Worm (Caenorhabditis elegans): Measurements from ENCODE around the gene vit-2.

The vit-2 gene

DNA sequence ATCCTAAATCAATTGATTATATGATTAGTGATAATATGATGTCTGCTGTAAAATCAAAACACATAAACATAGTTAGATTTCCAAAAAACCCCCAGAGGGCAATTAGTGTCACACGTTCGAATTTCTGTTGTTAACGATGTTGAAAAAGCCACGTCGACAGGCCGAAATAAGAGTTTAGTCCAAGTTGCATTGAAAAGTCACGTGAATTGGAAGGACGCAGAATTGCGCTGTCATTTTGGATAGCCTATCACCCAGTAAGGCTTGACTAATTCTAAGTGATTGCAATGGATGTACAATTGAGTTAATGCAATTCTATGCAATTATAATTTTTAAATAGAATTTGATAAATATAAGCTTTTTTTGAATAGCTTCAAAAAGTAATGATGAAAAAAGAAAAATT, 34.7 kb downstream of the vit-2 start:
- TF ChIP-seq sma-3 (GFP tag; optimal IDR thresholded peaks at IDR 0.05), result peak; percentile 0
- TF ChIP-seq nhr-10 (tag; optimal IDR thresholded peaks at IDR 0.05), result no peak
- TF ChIP-seq nhr-25 (tag; optimal IDR thresholded peaks at IDR 0.05), result peak; percentile 8
- TF ChIP-seq C34F6.9 (tag; optimal IDR thresholded peaks at IDR 0.05), result no peak
- TF ChIP-seq mdl-1 (tag; optimal IDR thresholded peaks at IDR 0.05), result no peak
- TF ChIP-seq nhr-129 (tag; optimal IDR thresholded peaks at IDR 0.05), result peak; percentile 24
- peak; percentile 76 for TF ChIP-seq crh-2 (tag; optimal IDR thresholded peaks at IDR 0.05)
- no peak for TF ChIP-seq nhr-237 (tag; optimal IDR thresholded peaks at IDR 0.05)
- TF ChIP-seq gmeb-1 (tag; optimal IDR thresholded peaks at IDR 0.05), result no peak
- TF ChIP-seq R02D3.7 (tag; optimal IDR thresholded peaks at IDR 0.05), result no peak

ce11 chrX:5137716-5138470, 37.1 kb downstream of the vit-2 start:
- TF ChIP-seq ama-1 (optimal IDR thresholded peaks at IDR 0.05), result no peak
- no peak for TF ChIP-seq mab-5 (tag; optimal IDR thresholded peaks at IDR 0.05)
- peak; percentile 42 for TF ChIP-seq sma-9 (GFP tag; optimal IDR thresholded peaks at IDR 0.05)
- no peak for TF ChIP-seq sma-9 (tag; optimal IDR thresholded peaks at IDR 0.05)
- TF ChIP-seq F13H6.1 (tag; optimal IDR thresholded peaks at IDR 0.05), result no peak
- TF ChIP-seq egl-27 (tag; optimal IDR thresholded peaks at IDR 0.05), result no peak
- TF ChIP-seq dmd-4 (tag; optimal IDR thresholded peaks at IDR 0.05), result no peak
- no peak for TF ChIP-seq lin-13 (GFP tag; optimal IDR thresholded peaks at IDR 0.05)
- TF ChIP-seq nhr-6 (tag; optimal IDR thresholded peaks at IDR 0.05), result no peak
- TF ChIP-seq unc-39 (tag; optimal IDR thresholded peaks at IDR 0.05), result no peak
- no peak for TF ChIP-seq sma-3 (GFP tag; optimal IDR thresholded peaks at IDR 0.05)
- no peak for TF ChIP-seq snpc-4 (tag; optimal IDR thresholded peaks at IDR 0.05)
- no peak for TF ChIP-seq nhr-23 (tag; optimal IDR thresholded peaks at IDR 0.05)
- TF ChIP-seq unc-55 (GFP tag; optimal IDR thresholded peaks at IDR 0.05), result no peak
- no peak for TF ChIP-seq nhr-10 (tag; optimal IDR thresholded peaks at IDR 0.05)
- TF ChIP-seq nhr-25 (tag; optimal IDR thresholded peaks at IDR 0.05), result peak; percentile 27
- TF ChIP-seq ceh-16 (tag; optimal IDR thresholded peaks at IDR 0.05), result peak; percentile 49
- no peak for TF ChIP-seq C34F6.9 (tag; optimal IDR thresholded peaks at IDR 0.05)
- no peak for TF ChIP-seq blmp-1 (tag; optimal IDR thresholded peaks at IDR 0.05; ENCODE audit: insufficient read depth)
- TF ChIP-seq ztf-11 (tag; optimal IDR thresholded peaks at IDR 0.05), result no peak
- TF ChIP-seq ceh-82 (tag; optimal IDR thresholded peaks at IDR 0.05), result no peak
- no peak for TF ChIP-seq ztf-1 (GFP tag; conservative IDR thresholded peaks at IDR 0.05)
- TF ChIP-seq gmeb-1 (tag; optimal IDR thresholded peaks at IDR 0.05), result no peak
- no peak for TF ChIP-seq nhr-11 (tag; optimal IDR thresholded peaks at IDR 0.05)
- no peak for TF ChIP-seq skn-1 (tag; optimal IDR thresholded peaks at IDR 0.05)
- TF ChIP-seq sem-4 (tag; optimal IDR thresholded peaks at IDR 0.05), result no peak
- no peak for TF ChIP-seq fos-1 (tag; optimal IDR thresholded peaks at IDR 0.05)
- peak; percentile 5 for TF ChIP-seq nhr-129 (tag; optimal IDR thresholded peaks at IDR 0.05)

DNA sequence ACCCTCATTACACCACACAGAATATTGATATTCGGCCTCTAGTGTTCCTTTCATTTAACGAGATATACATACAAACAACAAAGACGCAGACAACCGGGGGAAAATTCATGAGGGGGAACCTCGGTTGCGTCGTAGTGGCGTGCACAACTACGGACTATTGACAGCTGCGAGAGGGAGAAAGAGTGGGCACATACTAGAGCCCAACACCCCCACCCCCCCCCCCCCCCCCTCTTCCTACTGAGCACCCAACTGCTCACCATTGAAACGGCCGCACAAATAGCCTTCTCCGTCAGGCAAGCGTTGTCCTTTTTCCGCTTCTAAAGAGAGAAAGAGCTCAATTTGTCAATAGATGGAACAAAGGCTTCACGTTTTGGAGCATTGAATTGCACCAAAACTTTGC, 39.3 kb downstream of the vit-2 start:
- TF ChIP-seq elt-3 (tag; optimal IDR thresholded peaks at IDR 0.05), result no peak
- no peak for TF ChIP-seq egl-27 (tag; optimal IDR thresholded peaks at IDR 0.05)
- TF ChIP-seq sma-3 (GFP tag; optimal IDR thresholded peaks at IDR 0.05), result no peak
- TF ChIP-seq nhr-77 (tag; optimal IDR thresholded peaks at IDR 0.05), result no peak
- TF ChIP-seq F13H6.1 (tag; optimal IDR thresholded peaks at IDR 0.05), result no peak
- no peak for TF ChIP-seq sem-4 (tag; optimal IDR thresholded peaks at IDR 0.05)
- TF ChIP-seq ztf-4 (tag; optimal IDR thresholded peaks at IDR 0.05), result no peak
- peak; percentile 19 for TF ChIP-seq Y55F3AM.14 (GFP tag; optimal IDR thresholded peaks at IDR 0.05)
- no peak for TF ChIP-seq zag-1 (tag; optimal IDR thresholded peaks at IDR 0.05)
- TF ChIP-seq blmp-1 (tag; optimal IDR thresholded peaks at IDR 0.05; ENCODE audit: insufficient read depth), result no peak
- TF ChIP-seq nhr-129 (tag; optimal IDR thresholded peaks at IDR 0.05), result no peak
- no peak for TF ChIP-seq skn-1 (tag; optimal IDR thresholded peaks at IDR 0.05)
- TF ChIP-seq nhr-21 (tag; optimal IDR thresholded peaks at IDR 0.05), result no peak
- TF ChIP-seq unc-55 (GFP tag; optimal IDR thresholded peaks at IDR 0.05), result peak; percentile 21
- no peak for TF ChIP-seq nhr-10 (tag; optimal IDR thresholded peaks at IDR 0.05)
- TF ChIP-seq sma-9 (GFP tag; optimal IDR thresholded peaks at IDR 0.05), result peak; percentile 41
- TF ChIP-seq sma-9 (tag; optimal IDR thresholded peaks at IDR 0.05), result no peak
- peak; percentile 31 for TF ChIP-seq C34F6.9 (tag; optimal IDR thresholded peaks at IDR 0.05)
- TF ChIP-seq lin-11 (tag; optimal IDR thresholded peaks at IDR 0.05), result no peak
- no peak for TF ChIP-seq fos-1 (tag; optimal IDR thresholded peaks at IDR 0.05)
- no peak for TF ChIP-seq snpc-4 (tag; optimal IDR thresholded peaks at IDR 0.05)
- TF ChIP-seq mab-5 (tag; optimal IDR thresholded peaks at IDR 0.05), result no peak

Data from whole organism, L2 larva.